Fruit fly (Drosophila melanogaster) whole organism, adult: ENCODE results near the gene CG15153.

Experiments used
- CG1620 ChIP-seq: fragments of 200-800 bp; sonication (Bioruptor generic); optimal IDR thresholded peaks from 2 replicates; lab custom pipeline; 2016; ENCODE audit warnings: missing biosample characterization, missing genetic modification characterization
- ovo ChIP-seq: fragments of 200-800 bp; sonication (Bioruptor generic); optimal IDR thresholded peaks from 2 replicates; lab custom pipeline; 2016; ENCODE audit warnings: missing biosample characterization, missing genetic modification characterization
- pad ChIP-seq: fragments of 200-800 bp; sonication (Bioruptor generic); optimal IDR thresholded peaks from 3 replicates; lab custom pipeline; 2017; ENCODE audit warnings: missing biosample characterization, missing genetic modification characterization, mild to moderate bottlenecking, moderate library complexity, missing genetic modification reagents

dm6 chr2L:18114176-18114703 is 22.2 kb upstream of the CG15153 start, which contains the start of gene CG15152:
- TF ChIP-seq pad (GFP tag; lab: Kevin White, UChicago) (no peak), ovo (GFP tag; lab: Kevin White, UChicago) (no peak), CG1620 (GFP tag; lab: Kevin White, UChicago) (no peak)
